Worm (Caenorhabditis elegans): ENCODE measurements around the gene F32D8.2.

F32D8.2 gene

ce11 chrV:10856901-10857637 is 26.5 kb upstream of the F32D8.2 start (continued):
- TF ChIP-seq gei-17 (GFP tag; optimal IDR thresholded peaks at IDR 0.05) = no peak
- no peak for TF ChIP-seq mes-4 (tag; optimal IDR thresholded peaks at IDR 0.05)
- no peak for TF ChIP-seq F52B5.7 (tag; optimal IDR thresholded peaks at IDR 0.05)
- no peak for TF ChIP-seq ccch-3 (GFP tag; optimal IDR thresholded peaks at IDR 0.05)
- no peak for TF ChIP-seq hmg-1.2 (GFP tag; IDR thresholded peaks at IDR 0.05)
- peak; percentile 19; the same call in 1 of the 2 replicates for TF ChIP-seq B0336.3 (GFP tag; IDR thresholded peaks at IDR 0.05)
- no peak for TF ChIP-seq attf-3 (GFP tag; conservative IDR thresholded peaks at IDR 0.05)
- TF ChIP-seq ama-1 (optimal IDR thresholded peaks at IDR 0.05) = no peak
- no peak for TF ChIP-seq ama-1 (GFP tag; optimal IDR thresholded peaks at IDR 0.05)
- peak; percentile 65; the same call in 1 of the 2 replicates for TF ChIP-seq K11D2.4 (GFP tag; IDR thresholded peaks at IDR 0.05)
- no peak for TF ChIP-seq sea-2 (GFP tag; IDR thresholded peaks at IDR 0.05)
- TF ChIP-seq die-1 (tag; optimal IDR thresholded peaks at IDR 0.05) = no peak
- TF ChIP-seq C17E4.6 (GFP tag; IDR thresholded peaks at IDR 0.05) = no peak
- no peak for TF ChIP-seq Y56A3A.18 (GFP tag; IDR thresholded peaks at IDR 0.05)
- TF ChIP-seq madf-10 (tag; optimal IDR thresholded peaks at IDR 0.05) = peak; percentile 97
- TF ChIP-seq ceh-79 (tag; optimal IDR thresholded peaks at IDR 0.05) = no peak
- no peak for TF ChIP-seq ceh-100 (GFP tag; IDR thresholded peaks at IDR 0.05)
- no peak for TF ChIP-seq Y53G8AR.9 (GFP tag; conservative IDR thresholded peaks at IDR 0.05)
- TF ChIP-seq pbrm-1 (GFP tag; IDR thresholded peaks at IDR 0.05) = no peak
- no peak for TF ChIP-seq K12H6.12 (tag; optimal IDR thresholded peaks at IDR 0.05)

ce11 chrV:10858340-10858739 is 25.2 kb upstream of the F32D8.2 start:
- no peak for TF ChIP-seq ZK185.1 (tag; optimal IDR thresholded peaks at IDR 0.05; ENCODE audit: poor library complexity, severe bottlenecking)
- no peak for TF ChIP-seq dpl-1 (GFP tag; optimal IDR thresholded peaks at IDR 0.05)
- peak; percentile 86 for TF ChIP-seq K12H6.12 (tag; optimal IDR thresholded peaks at IDR 0.05)
- peak; percentile 72 for TF ChIP-seq C06A6.2 (GFP tag; conservative IDR thresholded peaks at IDR 0.05)
- no peak for TF ChIP-seq F39B2.1 (GFP tag; IDR thresholded peaks at IDR 0.05)
- no peak for TF ChIP-seq sea-2 (GFP tag; IDR thresholded peaks at IDR 0.05)
- peak; percentile 14 for TF ChIP-seq nhr-80 (tag; optimal IDR thresholded peaks at IDR 0.05)
- TF ChIP-seq ceh-58 (GFP tag; IDR thresholded peaks at IDR 0.05) = no peak
- no peak for TF ChIP-seq T26A5.8 (tag; optimal IDR thresholded peaks at IDR 0.05)
- peak in 1 of 2 experiments; percentile 21 for TF ChIP-seq let-607 (tag; optimal IDR thresholded peaks at IDR 0.05)
- no peak for TF ChIP-seq lir-1 (GFP tag; conservative IDR thresholded peaks at IDR 0.05)
- no peak for TF ChIP-seq F49E8.2 (tag; optimal IDR thresholded peaks at IDR 0.05; ENCODE audit: insufficient read depth)
- TF ChIP-seq snpc-1.3 (tag; optimal IDR thresholded peaks at IDR 0.05; ENCODE audit: insufficient read depth) = no peak
- no peak for TF ChIP-seq unc-130 (GFP tag; optimal IDR thresholded peaks at IDR 0.05)
- no peak for TF ChIP-seq ceh-40 (GFP tag; IDR thresholded peaks at IDR 0.05)
- TF ChIP-seq attf-5 (GFP tag; optimal IDR thresholded peaks at IDR 0.05) = peak; percentile 31
- TF ChIP-seq aptf-2 (GFP tag; conservative IDR thresholded peaks at IDR 0.05) = no peak
- TF ChIP-seq hsf-1 (GFP tag; IDR thresholded peaks at IDR 0.05) = no peak
- TF ChIP-seq lsl-1 (GFP tag; optimal IDR thresholded peaks at IDR 0.05) = no peak
- TF ChIP-seq Y95B8A.8 (GFP tag; IDR thresholded peaks at IDR 0.05) = peak; percentile 63; the same call in 1 of the 2 replicates
- no peak for TF ChIP-seq egl-18 (GFP tag; IDR thresholded peaks at IDR 0.05)
- no peak for TF ChIP-seq athp-1 (tag; optimal IDR thresholded peaks at IDR 0.05)
- TF ChIP-seq F57A8.1 (GFP tag; optimal IDR thresholded peaks at IDR 0.05) = no peak
- no peak for TF ChIP-seq lag-1 (GFP tag; IDR thresholded peaks at IDR 0.05)
- TF ChIP-seq madf-10 (tag; optimal IDR thresholded peaks at IDR 0.05) = peak; percentile 57
- TF ChIP-seq rcor-1 (GFP tag; IDR thresholded peaks at IDR 0.05) = no peak
- no peak for TF ChIP-seq dpff-1 (tag; optimal IDR thresholded peaks at IDR 0.05)
- peak; percentile 17 for TF ChIP-seq gei-17 (GFP tag; optimal IDR thresholded peaks at IDR 0.05)
- no peak for TF ChIP-seq tbx-9 (tag; optimal IDR thresholded peaks at IDR 0.05; ENCODE audit: borderline replicate concordance)
- no peak for TF ChIP-seq zim-3 (tag; optimal IDR thresholded peaks at IDR 0.05)
- TF ChIP-seq bed-2 (GFP tag; IDR thresholded peaks at IDR 0.05) = no peak
- TF ChIP-seq F10E7.11 (tag; optimal IDR thresholded peaks at IDR 0.05) = no peak

Measured in whole organism, young adult.